Fruit fly (Drosophila melanogaster) whole organism, pupa: ENCODE results near the gene CG3246.

ENCODE experiments used
- CG14655 ChIP-seq: fragments of 200-800 bp; sonication (Bioruptor generic); optimal IDR thresholded peaks from 3 replicates; lab custom pipeline; 2017; ENCODE audit warnings: mild to moderate bottlenecking, missing biosample characterization, missing genetic modification reagents, missing genetic modification characterization
- CG32121 ChIP-seq: fragments of 200-800 bp; sonication (Bioruptor generic); IDR thresholded peaks from 2 replicates; pipeline ENCODE4 v1.3.6; 2022; ENCODE audit warnings: missing biosample characterization, missing genetic modification characterization
- CG4496 ChIP-seq: fragments of 200-800 bp; sonication (Bioruptor generic); IDR thresholded peaks from 3 replicates; pipeline ENCODE4 v1.3.6; 2022; ENCODE audit warnings: missing biosample characterization, missing genetic modification characterization
- CG8159 ChIP-seq: fragments of 200-800 bp; sonication (Bioruptor generic); optimal IDR thresholded peaks from 3 replicates; lab custom pipeline; 2018; ENCODE audit warnings: missing biosample characterization, mild to moderate bottlenecking, missing genetic modification characterization, moderate library complexity
- CG8301 ChIP-seq: fragments of 200-800 bp; sonication (Bioruptor generic); optimal IDR thresholded peaks from 2 replicates; lab custom pipeline; 2018; ENCODE audit warnings: missing biosample characterization, mild to moderate bottlenecking, missing genetic modification characterization
- D1 ChIP-seq: fragments of 200-800 bp; sonication (Bioruptor generic); optimal IDR thresholded peaks from 2 replicates; lab custom pipeline; 2018; ENCODE audit warnings: missing biosample characterization, mild to moderate bottlenecking, missing genetic modification characterization, moderate library complexity
- EcR ChIP-seq: fragments of 200-800 bp; sonication (Bioruptor generic); optimal IDR thresholded peaks from 3 replicates; lab custom pipeline; 2019; ENCODE audit warnings: missing biosample characterization, missing genetic modification characterization, mild to moderate bottlenecking, moderate library complexity, missing genetic modification reagents
- Pif1A ChIP-seq: fragments of 200-800 bp; sonication (Bioruptor generic); optimal IDR thresholded peaks from 3 replicates; lab custom pipeline; 2016; ENCODE audit warnings: missing biosample characterization, missing genetic modification characterization
- Pif1B ChIP-seq: fragments of 200-800 bp; sonication (Bioruptor generic); optimal IDR thresholded peaks from 3 replicates; lab custom pipeline; 2016; ENCODE audit warnings: missing biosample characterization, missing genetic modification characterization
- fd96Ca ChIP-seq: fragments of 200-800 bp; sonication (Bioruptor generic); IDR thresholded peaks from 3 replicates; pipeline ENCODE4 v1.3.6; 2022; ENCODE audit warnings: missing biosample characterization, missing genetic modification characterization
- gl ChIP-seq: fragments of 200-800 bp; sonication (Bioruptor generic); optimal IDR thresholded peaks from 2 replicates; lab custom pipeline; 2018; ENCODE audit warnings: missing biosample characterization, mild to moderate bottlenecking, missing genetic modification characterization

DNA sequence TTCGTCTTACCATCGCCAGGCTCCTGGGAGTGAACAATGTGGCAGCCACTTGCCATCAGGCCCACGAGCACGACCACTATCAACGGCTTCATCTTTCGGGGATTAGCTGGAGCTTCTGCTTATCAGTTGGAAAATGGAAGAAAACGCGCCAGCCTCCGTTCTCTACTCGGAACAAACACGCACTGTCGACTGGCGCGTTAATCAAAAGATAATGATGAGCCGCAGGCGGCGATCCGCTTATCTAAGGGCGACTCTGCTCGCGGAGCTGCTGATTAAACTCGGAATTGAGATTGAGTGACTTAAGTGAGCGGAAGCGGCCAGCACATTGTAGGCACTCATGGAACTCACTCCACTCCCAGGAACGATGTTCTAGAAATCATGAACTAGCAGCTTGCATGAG, at the start of gene CG3246:
- TF ChIP-seq EcR (no peak), fd96Ca (GFP tag; lab: Robert Waterston, UW) (no peak), Pif1B (GFP tag; lab: Kevin White, UChicago) (no peak), Pif1A (GFP tag; lab: Kevin White, UChicago) (no peak), CG32121 (GFP tag; lab: Robert Waterston, UW) (no peak), CG8301 (tag; lab: Kevin White, UChicago) (no peak), gl (tag; lab: Kevin White, UChicago) (no peak), CG14655 (no peak), D1 (tag; lab: Kevin White, UChicago) (no peak), CG4496 (GFP tag; lab: Robert Waterston, UW) (no peak), CG8159 (tag; lab: Kevin White, UChicago) (no peak)
